Worm (Caenorhabditis elegans): ENCODE results near the gene Y77E11A.7.
A peak's percentile ranks its signal among the peaks of the same experiment; 100 is the strongest.

The Y77E11A.7 gene

ce11 chrIV:1388079-1388478 lies 31.6 kb downstream of the Y77E11A.7 start:
- TF ChIP-seq ceh-36 (tag; optimal IDR thresholded peaks at IDR 0.05) = peak; percentile 65
- peak; percentile 53 for TF ChIP-seq ceh-13 (GFP tag; optimal IDR thresholded peaks at IDR 0.05)
- TF ChIP-seq ets-7 (tag; optimal IDR thresholded peaks at IDR 0.05) = peak; percentile 31
- peak; percentile 78 for TF ChIP-seq F13C5.2 (tag; optimal IDR thresholded peaks at IDR 0.05)
- TF ChIP-seq tra-4 (tag; optimal IDR thresholded peaks at IDR 0.05) = no peak
- peak; percentile 82 for TF ChIP-seq B0310.2 (tag; optimal IDR thresholded peaks at IDR 0.05)
- TF ChIP-seq hmbx-1 (tag; optimal IDR thresholded peaks at IDR 0.05) = peak; percentile 25
- peak; percentile 91 for TF ChIP-seq pes-1 (GFP tag; IDR thresholded peaks at IDR 0.05)
- TF ChIP-seq tbx-11 (GFP tag; IDR thresholded peaks at IDR 0.05) = peak; percentile 87
- TF ChIP-seq ama-1 (optimal IDR thresholded peaks at IDR 0.05) = no peak
- peak; percentile 90 for TF ChIP-seq flt-1 (GFP tag; IDR thresholded peaks at IDR 0.05)
- TF ChIP-seq scrt-1 (GFP tag; IDR thresholded peaks at IDR 0.05) = peak; percentile 92
- TF ChIP-seq hmg-4 (GFP tag; optimal IDR thresholded peaks at IDR 0.05) = peak; percentile 80
- TF ChIP-seq tbx-37 (GFP tag; conservative IDR thresholded peaks at IDR 0.05) = peak; percentile 90
- TF ChIP-seq sea-1 (GFP tag; conservative IDR thresholded peaks at IDR 0.05) = peak; percentile 80
- TF ChIP-seq aly-1 (tag; optimal IDR thresholded peaks at IDR 0.05) = peak; percentile 40
- peak; percentile 59 for TF ChIP-seq hnd-1 (tag; optimal IDR thresholded peaks at IDR 0.05)

ce11 chrIV:1385915-1386314 lies 33.7 kb downstream of the Y77E11A.7 start, which contains the start of gene nhr-41:
Gene nhr-41, plus strand, starts transcription at chrIV:1386215.
- no peak for TF ChIP-seq hnd-1 (tag; optimal IDR thresholded peaks at IDR 0.05)
- no peak for TF ChIP-seq ets-7 (tag; optimal IDR thresholded peaks at IDR 0.05)
- no peak for TF ChIP-seq tbx-11 (GFP tag; IDR thresholded peaks at IDR 0.05)
- no peak for TF ChIP-seq ceh-13 (GFP tag; optimal IDR thresholded peaks at IDR 0.05)
- no peak for TF ChIP-seq tbx-37 (GFP tag; conservative IDR thresholded peaks at IDR 0.05)
- TF ChIP-seq pes-1 (GFP tag; IDR thresholded peaks at IDR 0.05) = no peak
- no peak for TF ChIP-seq ama-1 (optimal IDR thresholded peaks at IDR 0.05)
- TF ChIP-seq aly-1 (tag; optimal IDR thresholded peaks at IDR 0.05) = no peak
- TF ChIP-seq tra-4 (tag; optimal IDR thresholded peaks at IDR 0.05) = no peak

- TF ChIP-seq hmg-4 (GFP tag; optimal IDR thresholded peaks at IDR 0.05) = no peak
- TF ChIP-seq hnd-1 (tag; optimal IDR thresholded peaks at IDR 0.05) = no peak
- no peak for TF ChIP-seq pes-1 (GFP tag; IDR thresholded peaks at IDR 0.05)
- no peak for TF ChIP-seq aly-1 (tag; optimal IDR thresholded peaks at IDR 0.05)
- TF ChIP-seq F13C5.2 (tag; optimal IDR thresholded peaks at IDR 0.05) = no peak
- TF ChIP-seq ceh-36 (tag; optimal IDR thresholded peaks at IDR 0.05) = no peak
- no peak for TF ChIP-seq scrt-1 (GFP tag; IDR thresholded peaks at IDR 0.05)
- TF ChIP-seq tra-4 (tag; optimal IDR thresholded peaks at IDR 0.05) = no peak
- TF ChIP-seq ceh-13 (GFP tag; optimal IDR thresholded peaks at IDR 0.05) = no peak
- TF ChIP-seq tbx-37 (GFP tag; conservative IDR thresholded peaks at IDR 0.05) = no peak
- TF ChIP-seq B0310.2 (tag; optimal IDR thresholded peaks at IDR 0.05) = no peak
- no peak for TF ChIP-seq sea-1 (GFP tag; conservative IDR thresholded peaks at IDR 0.05)
- no peak for TF ChIP-seq ama-1 (optimal IDR thresholded peaks at IDR 0.05)
- TF ChIP-seq tbx-11 (GFP tag; IDR thresholded peaks at IDR 0.05) = no peak
- no peak for TF ChIP-seq ets-7 (tag; optimal IDR thresholded peaks at IDR 0.05)
- TF ChIP-seq hmbx-1 (tag; optimal IDR thresholded peaks at IDR 0.05) = no peak
Measured at ce11 chrIV:1385500-1385899, 34.1 kb downstream of the Y77E11A.7 start.

ce11 chrIV:1381596-1382274 lies 37.9 kb downstream of the Y77E11A.7 start:
- TF ChIP-seq flt-1 (GFP tag; IDR thresholded peaks at IDR 0.05) = no peak
- no peak for TF ChIP-seq sea-1 (GFP tag; conservative IDR thresholded peaks at IDR 0.05)
- TF ChIP-seq ama-1 (optimal IDR thresholded peaks at IDR 0.05) = no peak
- TF ChIP-seq tra-4 (tag; optimal IDR thresholded peaks at IDR 0.05) = no peak
- TF ChIP-seq hnd-1 (tag; optimal IDR thresholded peaks at IDR 0.05) = no peak
- no peak for TF ChIP-seq tbx-37 (GFP tag; conservative IDR thresholded peaks at IDR 0.05)
- TF ChIP-seq ceh-36 (tag; optimal IDR thresholded peaks at IDR 0.05) = no peak
- TF ChIP-seq hmg-4 (GFP tag; optimal IDR thresholded peaks at IDR 0.05) = no peak
- no peak for TF ChIP-seq aly-1 (tag; optimal IDR thresholded peaks at IDR 0.05)
- no peak for TF ChIP-seq ets-7 (tag; optimal IDR thresholded peaks at IDR 0.05)
- TF ChIP-seq scrt-1 (GFP tag; IDR thresholded peaks at IDR 0.05) = no peak
- TF ChIP-seq pes-1 (GFP tag; IDR thresholded peaks at IDR 0.05) = no peak
- no peak for TF ChIP-seq ceh-13 (GFP tag; optimal IDR thresholded peaks at IDR 0.05)
- TF ChIP-seq F13C5.2 (tag; optimal IDR thresholded peaks at IDR 0.05) = no peak

- TF ChIP-seq tbx-37 (GFP tag; conservative IDR thresholded peaks at IDR 0.05) (no peak), pes-1 (GFP tag; IDR thresholded peaks at IDR 0.05) (no peak), ama-1 (optimal IDR thresholded peaks at IDR 0.05) (no peak), B0310.2 (tag; optimal IDR thresholded peaks at IDR 0.05) (no peak), hmg-4 (GFP tag; optimal IDR thresholded peaks at IDR 0.05) (no peak), aly-1 (tag; optimal IDR thresholded peaks at IDR 0.05) (no peak), tbx-11 (GFP tag; IDR thresholded peaks at IDR 0.05) (no peak), hnd-1 (tag; optimal IDR thresholded peaks at IDR 0.05) (no peak), tra-4 (tag; optimal IDR thresholded peaks at IDR 0.05) (no peak), flt-1 (GFP tag; IDR thresholded peaks at IDR 0.05) (no peak)
Measured at ce11 chrIV:1380350-1380749, 39.3 kb downstream of the Y77E11A.7 start.

ce11 chrIV:1378954-1379353 lies 40.7 kb downstream of the Y77E11A.7 start:
- no peak for TF ChIP-seq hmbx-1 (tag; optimal IDR thresholded peaks at IDR 0.05)
- no peak for TF ChIP-seq ceh-13 (GFP tag; optimal IDR thresholded peaks at IDR 0.05)
- TF ChIP-seq scrt-1 (GFP tag; IDR thresholded peaks at IDR 0.05) = no peak
- TF ChIP-seq aly-1 (tag; optimal IDR thresholded peaks at IDR 0.05) = no peak
- TF ChIP-seq ets-7 (tag; optimal IDR thresholded peaks at IDR 0.05) = no peak
- TF ChIP-seq B0310.2 (tag; optimal IDR thresholded peaks at IDR 0.05) = no peak
- TF ChIP-seq tbx-11 (GFP tag; IDR thresholded peaks at IDR 0.05) = no peak
- TF ChIP-seq sea-1 (GFP tag; conservative IDR thresholded peaks at IDR 0.05) = no peak
- no peak for TF ChIP-seq tbx-37 (GFP tag; conservative IDR thresholded peaks at IDR 0.05)
- no peak for TF ChIP-seq ama-1 (optimal IDR thresholded peaks at IDR 0.05)
- TF ChIP-seq ceh-36 (tag; optimal IDR thresholded peaks at IDR 0.05) = no peak

ce11 chrIV:1377699-1378098 lies 42.0 kb downstream of the Y77E11A.7 start:
- TF ChIP-seq tbx-37 (GFP tag; conservative IDR thresholded peaks at IDR 0.05) = peak; percentile 3; the same call in 1 of the 2 replicates
- TF ChIP-seq ceh-36 (tag; optimal IDR thresholded peaks at IDR 0.05) = no peak
- TF ChIP-seq hmg-4 (GFP tag; optimal IDR thresholded peaks at IDR 0.05) = peak; percentile 16
- TF ChIP-seq sea-1 (GFP tag; conservative IDR thresholded peaks at IDR 0.05) = peak; percentile 54; the same call in 1 of the 2 replicates
- TF ChIP-seq scrt-1 (GFP tag; IDR thresholded peaks at IDR 0.05) = peak; percentile 18; the same call in 1 of the 2 replicates

All from whole organism, early embryonic.